Worm (Caenorhabditis elegans) whole organism, early embryonic: ENCODE data around the gene Y25C1A.7.

Experiments
- F13C5.2 ChIP-seq: sonication (generic microtip); optimal IDR thresholded peaks from 2 replicates; lab custom pipeline; 2017; ENCODE audit warnings: mild to moderate bottlenecking, missing genetic modification characterization, inconsistent platforms, missing compliant biosample characterization
- aly-1 ChIP-seq: sonication (generic microtip); optimal IDR thresholded peaks from 2 replicates; lab custom pipeline; 2016; ENCODE audit warnings: missing genetic modification characterization, missing compliant biosample characterization
- ama-1 ChIP-seq: fragments of 150-350 bp; optimal IDR thresholded peaks from 2 replicates; lab custom pipeline; 2014
- ceh-13 ChIP-seq: fragments of 200-800 bp; sonication (Bioruptor generic); optimal IDR thresholded peaks from 2 replicates; lab custom pipeline; 2018; ENCODE audit warnings: mild to moderate bottlenecking, missing genetic modification characterization, missing compliant biosample characterization
- hmbx-1 ChIP-seq: sonication (generic microtip); optimal IDR thresholded peaks from 2 replicates; lab custom pipeline; 2016; ENCODE audit warnings: mild to moderate bottlenecking, missing genetic modification characterization, missing compliant biosample characterization
- hnd-1 ChIP-seq: sonication (generic microtip); optimal IDR thresholded peaks from 2 replicates; lab custom pipeline; 2016; ENCODE audit warnings: missing genetic modification characterization, missing compliant biosample characterization
- tbx-11 ChIP-seq: fragments of 200-800 bp; sonication (Bioruptor generic); IDR thresholded peaks from 2 replicates; pipeline ENCODE4 v1.3.6; 2022; ENCODE audit warnings: missing genetic modification characterization, missing compliant biosample characterization
- tra-4 ChIP-seq: sonication (generic microtip); optimal IDR thresholded peaks from 2 replicates; lab custom pipeline; 2017; ENCODE audit warnings: missing genetic modification characterization, missing compliant biosample characterization

DNA sequence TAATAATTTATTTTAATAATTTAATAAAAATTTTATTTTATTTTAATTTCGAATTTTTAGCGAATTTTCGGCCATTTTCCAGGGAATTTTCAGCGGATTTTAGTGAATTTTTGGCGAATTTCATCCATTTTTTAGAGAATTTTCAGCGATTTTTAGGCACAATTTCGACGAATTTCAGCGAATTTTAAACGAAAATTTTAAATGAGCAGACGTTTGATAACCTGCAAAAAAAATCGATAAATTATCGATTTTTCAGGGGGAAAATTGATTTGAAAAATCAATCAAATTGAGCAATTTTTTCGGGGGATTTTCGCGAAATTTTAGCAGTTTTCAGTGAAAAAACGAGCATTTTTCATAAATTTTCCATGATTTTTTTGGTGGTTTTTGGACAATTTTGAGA lies 2.2 kb downstream of the Y25C1A.7 start:
- TF ChIP-seq aly-1 (no peak), tra-4 (tag; lab: Kevin White, UChicago) (no peak), ceh-13 (GFP tag; lab: Kevin White, UChicago) (no peak), ama-1 (lab: Kevin White, UChicago) (no peak), tbx-11 (GFP tag; lab: Robert Waterston, UW) (no peak), hnd-1 (tag; lab: Kevin White, UChicago) (no peak), F13C5.2 (no peak), hmbx-1 (no peak)
